Worm (Caenorhabditis elegans) whole organism, early embryonic: ENCODE measurements around the gene F01D5.10.

ENCODE experiments used
- F13C5.2 ChIP-seq: sonication (generic microtip); optimal IDR thresholded peaks from 2 replicates; lab custom pipeline; 2017; ENCODE audit warnings: mild to moderate bottlenecking, missing genetic modification characterization, inconsistent platforms, missing compliant biosample characterization
- ama-1 ChIP-seq: fragments of 150-350 bp; optimal IDR thresholded peaks from 2 replicates; lab custom pipeline; 2014
- ceh-13 ChIP-seq: fragments of 200-800 bp; sonication (Bioruptor generic); optimal IDR thresholded peaks from 2 replicates; lab custom pipeline; 2018; ENCODE audit warnings: mild to moderate bottlenecking, missing genetic modification characterization, missing compliant biosample characterization
- ceh-36 ChIP-seq: sonication (generic microtip); optimal IDR thresholded peaks from 2 replicates; lab custom pipeline; 2016; ENCODE audit warnings: missing genetic modification characterization, inconsistent platforms, missing compliant biosample characterization
- ets-7 ChIP-seq: sonication (generic microtip); optimal IDR thresholded peaks from 2 replicates; lab custom pipeline; 2016; ENCODE audit warnings: missing genotype, missing genetic modification characterization, missing compliant biosample characterization
- flt-1 ChIP-seq: fragments of 200-800 bp; sonication (Bioruptor generic); IDR thresholded peaks from 2 replicates; pipeline ENCODE4 v1.3.6; 2022; ENCODE audit warnings: missing genetic modification characterization, missing compliant biosample characterization
- hmbx-1 ChIP-seq: sonication (generic microtip); optimal IDR thresholded peaks from 2 replicates; lab custom pipeline; 2016; ENCODE audit warnings: mild to moderate bottlenecking, missing genetic modification characterization, missing compliant biosample characterization
- pes-1 ChIP-seq: fragments of 200-800 bp; sonication (Bioruptor generic); IDR thresholded peaks from 2 replicates; pipeline ENCODE4 v1.3.6; 2022; ENCODE audit warnings: missing genetic modification reagents, missing genetic modification characterization, missing compliant biosample characterization
- sea-1 ChIP-seq: fragments of 200-800 bp; sonication (Bioruptor generic); conservative IDR thresholded peaks from 2 replicates; pipeline ENCODE4 v1.3.6; 2022; ENCODE audit warnings: missing genetic modification characterization, missing compliant biosample characterization
- tbx-11 ChIP-seq: fragments of 200-800 bp; sonication (Bioruptor generic); IDR thresholded peaks from 2 replicates; pipeline ENCODE4 v1.3.6; 2022; ENCODE audit warnings: missing genetic modification characterization, missing compliant biosample characterization
- tra-4 ChIP-seq: sonication (generic microtip); optimal IDR thresholded peaks from 2 replicates; lab custom pipeline; 2017; ENCODE audit warnings: missing genetic modification characterization, missing compliant biosample characterization

DNA sequence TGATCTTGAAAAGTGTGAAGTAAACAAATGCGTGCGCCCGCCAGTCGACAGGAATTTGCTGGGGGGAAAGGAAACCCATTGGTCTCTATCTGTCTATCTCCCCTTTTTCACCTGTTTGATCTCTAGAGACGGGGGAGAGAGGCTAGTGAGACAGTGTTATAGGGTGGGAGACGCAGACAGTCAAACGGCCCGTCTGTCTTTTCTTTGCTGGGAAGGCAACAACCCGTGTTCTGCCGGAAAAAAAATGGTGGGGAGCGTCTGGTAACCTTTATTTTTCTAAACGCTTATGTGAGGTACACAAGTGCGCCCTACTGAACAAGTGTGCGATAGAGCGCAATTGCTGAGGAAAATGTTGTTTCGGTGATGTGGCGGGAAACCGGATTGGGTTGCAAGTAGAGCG is 29.4 kb upstream of the F01D5.10 start:
- TF ChIP-seq sea-1 = no peak
- no peak for TF ChIP-seq flt-1 (GFP tag; lab: Robert Waterston, UW)
- no peak for TF ChIP-seq ama-1 (lab: Kevin White, UChicago)
- TF ChIP-seq hmbx-1 (tag; lab: Kevin White, UChicago) = no peak
- no peak for TF ChIP-seq tra-4 (tag; lab: Kevin White, UChicago)
- TF ChIP-seq pes-1 (GFP tag; lab: Robert Waterston, UW) = no peak
- TF ChIP-seq ets-7 (tag; lab: Kevin White, UChicago) = no peak
- no peak for TF ChIP-seq tbx-11 (GFP tag; lab: Robert Waterston, UW)
- no peak for TF ChIP-seq ceh-36 (tag; lab: Kevin White, UChicago)
- TF ChIP-seq ceh-13 = no peak
- no peak for TF ChIP-seq F13C5.2 (tag; lab: Kevin White, UChicago)
